Worm (Caenorhabditis elegans) whole organism, L1 larva: ENCODE measurements around the gene pro-1.

Experiments
- C04F5.9 ChIP-seq: sonication (generic microtip); optimal IDR thresholded peaks from 2 replicates; lab custom pipeline; 2016; ENCODE audit warnings: missing genetic modification characterization, missing compliant biosample characterization
- C34B4.2 ChIP-seq: sonication (generic microtip); optimal IDR thresholded peaks from 2 replicates; lab custom pipeline; 2017; ENCODE audit warnings: mild to moderate bottlenecking, missing genetic modification characterization, missing compliant biosample characterization
- F16B12.6 ChIP-seq: fragments of 150-350 bp; optimal IDR thresholded peaks from 2 replicates; lab custom pipeline; 2014; ENCODE audit warnings: missing biosample characterization, missing genetic modification characterization
- aha-1 ChIP-seq: fragments of 150-350 bp; optimal IDR thresholded peaks from 2 replicates; lab custom pipeline; 2014; ENCODE audit warnings: missing biosample characterization, missing genetic modification characterization
- aly-2 ChIP-seq: fragments of 150-350 bp; optimal IDR thresholded peaks from 2 replicates; lab custom pipeline; 2014; ENCODE audit warnings: missing biosample characterization, missing genetic modification characterization
- ama-1 ChIP-seq: fragments of 150-350 bp; optimal IDR thresholded peaks from 2 replicates; lab custom pipeline; 2014
- blmp-1 ChIP-seq: fragments of 150-350 bp; optimal IDR thresholded peaks from 2 replicates; lab custom pipeline; 2014; ENCODE audit warnings: missing biosample characterization, missing genetic modification characterization
- ceh-8 ChIP-seq: fragments of 200-800 bp; sonication (Bioruptor generic); optimal IDR thresholded peaks from 2 replicates; lab custom pipeline; 2018; ENCODE audit warnings: mild to moderate bottlenecking, missing genetic modification characterization, moderate library complexity, missing compliant biosample characterization
- ceh-88 ChIP-seq: fragments of 200-800 bp; sonication (Bioruptor generic); IDR thresholded peaks from 2 replicates; pipeline ENCODE4 v1.3.6; 2022; ENCODE audit warnings: missing genetic modification characterization, missing compliant biosample characterization
- ceh-90 ChIP-seq: sonication (generic microtip); optimal IDR thresholded peaks from 2 replicates; lab custom pipeline; 2016; ENCODE audit warnings: missing genetic modification characterization, missing compliant biosample characterization
- dpl-1 ChIP-seq, 3 experiments: fragments of 150-350 bp in 2 of 3; sonication (generic microtip) in 1 of 3; optimal IDR thresholded peaks; 2 replicates each; lab custom pipeline; 2014 to 2017; ENCODE audit warnings: missing biosample characterization in 3 of 3, missing genetic modification characterization in 3 of 3, missing genetic modification reagents in 3 of 3
- dsc-1 ChIP-seq: sonication (generic microtip); optimal IDR thresholded peaks from 2 replicates; lab custom pipeline; 2016; ENCODE audit warnings: mild to moderate bottlenecking, missing genetic modification characterization, missing compliant biosample characterization
- efl-1 ChIP-seq, 4 experiments: fragments of 150-350 bp; optimal IDR thresholded peaks in 3 of 4; peaks in 1 of 4; 1 replicate in 1 of 4; 2 replicates in 3 of 4; lab custom pipeline; 2014; ENCODE audit warnings: missing biosample characterization in 2 of 4, missing genetic modification characterization in 2 of 4, missing genetic modification reagents in 2 of 4
- efl-3 ChIP-seq: fragments of 200-800 bp; sonication (Bioruptor generic); optimal IDR thresholded peaks from 2 replicates; lab custom pipeline; 2018; ENCODE audit warnings: mild to moderate bottlenecking, missing genetic modification characterization, missing compliant biosample characterization
- egl-13 ChIP-seq: sonication (generic microtip); optimal IDR thresholded peaks from 2 replicates; lab custom pipeline; 2016; ENCODE audit warnings: missing genotype, missing genetic modification reagents, missing genetic modification characterization, missing compliant biosample characterization
- egl-27 ChIP-seq, 2 experiments: fragments of 150-350 bp in 1 of 2; sonication (generic microtip); optimal IDR thresholded peaks; 3 replicates each; lab custom pipeline; 2017 to 2018; ENCODE audit warnings: missing biosample characterization in 2 of 2, missing genetic modification characterization in 2 of 2, missing genetic modification reagents in 2 of 2
- elt-2 ChIP-seq: sonication (generic microtip); optimal IDR thresholded peaks from 2 replicates; lab custom pipeline; 2016; ENCODE audit warnings: missing genetic modification characterization, mild to moderate bottlenecking, inconsistent platforms, missing compliant biosample characterization, missing genetic modification reagents
- ets-5 ChIP-seq: fragments of 200-800 bp; sonication (Bioruptor generic); IDR thresholded peaks from 2 replicates; pipeline ENCODE4 v1.3.6; 2022; ENCODE audit warnings: missing genetic modification characterization, missing compliant biosample characterization
- fkh-4 ChIP-seq: sonication (generic microtip); optimal IDR thresholded peaks from 2 replicates; lab custom pipeline; 2016; ENCODE audit warnings: missing compliant biosample characterization, missing genetic modification characterization, borderline replicate concordance
- hpl-2 ChIP-seq: fragments of 150-350 bp; optimal IDR thresholded peaks from 2 replicates; lab custom pipeline; 2014; ENCODE audit warnings: missing biosample characterization, missing genetic modification reagents, missing genetic modification characterization
- irx-1 ChIP-seq: sonication (generic microtip); optimal IDR thresholded peaks from 2 replicates; lab custom pipeline; 2016; ENCODE audit warnings: missing genetic modification characterization, missing compliant biosample characterization
- lin-13 ChIP-seq: fragments of 150-350 bp; optimal IDR thresholded peaks from 2 replicates; lab custom pipeline; 2014; ENCODE audit warnings: missing biosample characterization, missing genetic modification reagents, missing genetic modification characterization
- lin-15B ChIP-seq: fragments of 150-350 bp; sonication (generic microtip); optimal IDR thresholded peaks from 3 replicates; lab custom pipeline; 2014; ENCODE audit warnings: missing biosample characterization, missing genetic modification characterization
- lin-35 ChIP-seq, 2 experiments: fragments of 150-350 bp; optimal IDR thresholded peaks; 2 replicates each; lab custom pipeline; 2014; ENCODE audit warnings: missing biosample characterization in 2 of 2, missing genetic modification characterization in 2 of 2, missing genetic modification reagents in 2 of 2
- lin-39 ChIP-seq: fragments of 150-350 bp; optimal IDR thresholded peaks from 2 replicates; lab custom pipeline; 2014; ENCODE audit warnings: missing biosample characterization, missing genetic modification reagents, missing genetic modification characterization
- lir-3 ChIP-seq: sonication (generic microtip); optimal IDR thresholded peaks from 2 replicates; lab custom pipeline; 2016; ENCODE audit warnings: mild to moderate bottlenecking, missing genetic modification characterization, moderate library complexity, missing compliant biosample characterization; ENCODE audit not compliant: poor library complexity
- mef-2 ChIP-seq: fragments of 150-350 bp; optimal IDR thresholded peaks from 2 replicates; lab custom pipeline; 2014; ENCODE audit warnings: missing biosample characterization, missing genetic modification characterization
- nhr-11 ChIP-seq: fragments of 150-350 bp; optimal IDR thresholded peaks from 2 replicates; lab custom pipeline; 2014; ENCODE audit warnings: missing biosample characterization, missing genetic modification characterization
- nhr-12 ChIP-seq: sonication (generic microtip); optimal IDR thresholded peaks from 2 replicates; lab custom pipeline; 2017; ENCODE audit warnings: missing biosample characterization, missing genetic modification characterization
- nhr-19 ChIP-seq: fragments of 200-800 bp; sonication (Bioruptor generic); conservative IDR thresholded peaks from 2 replicates; pipeline ENCODE4 v1.3.6; 2022; ENCODE audit warnings: missing genetic modification characterization, missing compliant biosample characterization
- nhr-20 ChIP-seq: sonication (generic microtip); optimal IDR thresholded peaks from 2 replicates; lab custom pipeline; 2016; ENCODE audit warnings: mild to moderate bottlenecking, missing genetic modification characterization, missing compliant biosample characterization
- nhr-76 ChIP-seq: sonication (generic microtip); optimal IDR thresholded peaks from 2 replicates; lab custom pipeline; 2017; ENCODE audit warnings: missing biosample characterization, missing genetic modification characterization
- nhr-77 ChIP-seq: fragments of 150-350 bp; optimal IDR thresholded peaks from 2 replicates; lab custom pipeline; 2014; ENCODE audit warnings: missing biosample characterization, missing genetic modification characterization
- nhr-84 ChIP-seq: sonication (generic microtip); optimal IDR thresholded peaks from 2 replicates; lab custom pipeline; 2017; ENCODE audit warnings: missing biosample characterization, missing genetic modification characterization
- nhr-90 ChIP-seq: sonication (generic microtip); optimal IDR thresholded peaks from 2 replicates; lab custom pipeline; 2016; ENCODE audit warnings: mild to moderate bottlenecking, missing genetic modification characterization, missing compliant biosample characterization; ENCODE audit not compliant: poor library complexity
- pag-3 ChIP-seq: sonication (generic microtip); optimal IDR thresholded peaks from 2 replicates; lab custom pipeline; 2017; ENCODE audit warnings: missing genetic modification characterization, mild to moderate bottlenecking, missing compliant biosample characterization, antibody characterized with exemption, borderline replicate concordance; ENCODE audit not compliant: insufficient read depth
- rnt-1 ChIP-seq: sonication (generic microtip); optimal IDR thresholded peaks from 2 replicates; lab custom pipeline; 2016; ENCODE audit warnings: mild to moderate bottlenecking, missing genetic modification characterization, moderate library complexity, missing compliant biosample characterization
- snu-23 ChIP-seq: sonication (generic microtip); optimal IDR thresholded peaks from 2 replicates; lab custom pipeline; 2016; ENCODE audit warnings: missing genetic modification characterization, missing compliant biosample characterization
- sox-4 ChIP-seq: sonication (generic microtip); optimal IDR thresholded peaks from 2 replicates; lab custom pipeline; 2016; ENCODE audit warnings: missing genetic modification characterization, missing compliant biosample characterization
- sptf-1 ChIP-seq: fragments of 150-350 bp; optimal IDR thresholded peaks from 2 replicates; lab custom pipeline; 2014; ENCODE audit warnings: missing biosample characterization, missing genetic modification characterization
- sup-37 ChIP-seq: fragments of 200-800 bp; sonication (Bioruptor generic); optimal IDR thresholded peaks from 2 replicates; lab custom pipeline; 2018; ENCODE audit warnings: mild to moderate bottlenecking, missing genetic modification characterization, missing compliant biosample characterization
- swsn-7 ChIP-seq: sonication (generic microtip); optimal IDR thresholded peaks from 2 replicates; lab custom pipeline; 2016; ENCODE audit warnings: missing genetic modification characterization, missing compliant biosample characterization
- tlp-1 ChIP-seq: fragments of 150-350 bp; optimal IDR thresholded peaks from 2 replicates; lab custom pipeline; 2014; ENCODE audit warnings: missing biosample characterization, missing genetic modification characterization
- unc-130 ChIP-seq: fragments of 150-350 bp; optimal IDR thresholded peaks from 2 replicates; lab custom pipeline; 2017; ENCODE audit warnings: missing biosample characterization, missing genetic modification characterization, inconsistent platforms
- unc-62 ChIP-seq: fragments of 150-350 bp; optimal IDR thresholded peaks from 2 replicates; lab custom pipeline; 2014; ENCODE audit warnings: missing biosample characterization, missing genetic modification reagents, missing genetic modification characterization
- unc-86 ChIP-seq: sonication (generic microtip); optimal IDR thresholded peaks from 2 replicates; lab custom pipeline; 2016; ENCODE audit warnings: missing genetic modification characterization, missing compliant biosample characterization
- unc-98 ChIP-seq: fragments of 200-800 bp; sonication (Bioruptor generic); IDR thresholded peaks from 2 replicates; pipeline ENCODE4 v1.3.6; 2022; ENCODE audit warnings: missing genetic modification characterization, missing compliant biosample characterization
- vab-15 ChIP-seq: sonication (generic microtip); optimal IDR thresholded peaks from 2 replicates; lab custom pipeline; 2017; ENCODE audit warnings: missing genotype, mild to moderate bottlenecking, missing genetic modification characterization, missing compliant biosample characterization
- zag-1 ChIP-seq: fragments of 150-350 bp; optimal IDR thresholded peaks from 2 replicates; lab custom pipeline; 2014; ENCODE audit warnings: missing biosample characterization, missing genetic modification characterization
- zip-4 ChIP-seq: fragments of 200-800 bp; sonication (Bioruptor generic); optimal IDR thresholded peaks from 2 replicates; lab custom pipeline; 2018; ENCODE audit warnings: mild to moderate bottlenecking, missing genetic modification characterization, moderate library complexity, missing compliant biosample characterization
- ztf-11 ChIP-seq, 2 experiments: sonication (generic microtip); optimal IDR thresholded peaks; 2 replicates each; lab custom pipeline; 2016 to 2017; ENCODE audit warnings: missing genetic modification characterization in 2 of 2, missing biosample characterization in 1 of 2, missing compliant biosample characterization in 1 of 2
- ztf-4 ChIP-seq: fragments of 150-350 bp; optimal IDR thresholded peaks from 2 replicates; lab custom pipeline; 2014; ENCODE audit warnings: missing biosample characterization, missing genetic modification characterization

pro-1 gene

ce11 chrII:10563368-10563767 lies 21.6 kb upstream of the pro-1 start, which contains the start of gene cdc-48.1 (continued):
- TF ChIP-seq blmp-1 (peak; percentile 95), sup-37 (GFP tag; lab: Kevin White, UChicago) (peak; percentile 99), C34B4.2 (tag; lab: Kevin White, UChicago) (peak; percentile 94), dsc-1 (tag; lab: Kevin White, UChicago) (peak; percentile 100), ceh-90 (tag; lab: Kevin White, UChicago) (peak; percentile 68), dpl-1 (GFP tag; optimal IDR thresholded peaks at IDR 0.05; lab: Kevin White, UChicago) (peak; percentile 100), efl-3 (peak; percentile 88), nhr-84 (tag; lab: Kevin White, UChicago) (peak; percentile 98), unc-130 (tag; lab: Kevin White, UChicago) (peak; percentile 100), sptf-1 (tag; lab: Kevin White, UChicago) (no peak), nhr-76 (tag; lab: Kevin White, UChicago) (peak; percentile 88), lir-3 (tag; lab: Kevin White, UChicago) (peak; percentile 98), C04F5.9 (tag; lab: Kevin White, UChicago) (peak; percentile 98), tlp-1 (tag; lab: Kevin White, UChicago) (no peak), ama-1 (peak; percentile 98), unc-98 (GFP tag; lab: Robert Waterston, UW) (peak; percentile 95), efl-1 (optimal IDR thresholded peaks at IDR 0.05; lab: Kevin White, UChicago) (peak; percentile 100), efl-1 (GFP tag; optimal IDR thresholded peaks at IDR 0.05 in 1 of 2; lab: Kevin White, UChicago) (peak; percentile 100), ceh-88 (GFP tag; lab: Robert Waterston, UW) (peak; percentile 99), lin-13 (GFP tag; lab: Kevin White, UChicago) (peak; percentile 100), unc-62 (GFP tag; lab: Kevin White, UChicago) (peak; percentile 100), nhr-12 (peak; percentile 72), aly-2 (tag; lab: Kevin White, UChicago) (peak; percentile 100), nhr-90 (peak; percentile 100), nhr-20 (tag; lab: Kevin White, UChicago) (peak; percentile 100), vab-15 (tag; lab: Kevin White, UChicago) (peak; percentile 100), F16B12.6 (tag; lab: Kevin White, UChicago) (peak; percentile 81), lin-15B (tag; lab: Kevin White, UChicago) (peak; percentile 100), sox-4 (tag; lab: Kevin White, UChicago) (peak; percentile 98), ets-5 (peak; percentile 97; the same call in 1 of the 2 replicates), ceh-8 (GFP tag; lab: Kevin White, UChicago) (peak; percentile 99), nhr-77 (tag; lab: Kevin White, UChicago) (peak; percentile 100), ztf-11 (tag; optimal IDR thresholded peaks at IDR 0.05; lab: Kevin White, UChicago) (peak in 1 of 2 experiments; percentile 98), pag-3 (tag; lab: Kevin White, UChicago) (peak; percentile 91), lin-35 (GFP tag; optimal IDR thresholded peaks at IDR 0.05; lab: Kevin White, UChicago) (peak; percentile 100), egl-13 (tag; lab: Kevin White, UChicago) (peak; percentile 100), nhr-19 (GFP tag; lab: Robert Waterston, UW) (peak; percentile 100), rnt-1 (peak; percentile 100), fkh-4 (tag; lab: Kevin White, UChicago) (peak; percentile 93), unc-86 (tag; lab: Kevin White, UChicago) (peak; percentile 100), elt-2 (tag; lab: Kevin White, UChicago) (peak; percentile 97), aha-1 (peak; percentile 97), lin-39 (tag; lab: Kevin White, UChicago) (peak; percentile 100), swsn-7 (tag; lab: Kevin White, UChicago) (peak; percentile 100), egl-27 (tag; optimal IDR thresholded peaks at IDR 0.05; lab: Kevin White, UChicago) (peak; percentile 90 to 100), ztf-4 (peak; percentile 100), irx-1 (tag; lab: Kevin White, UChicago) (peak; percentile 99), mef-2 (tag; lab: Kevin White, UChicago) (peak; percentile 98), snu-23 (GFP tag; lab: Kevin White, UChicago) (peak; percentile 100), nhr-11 (tag; lab: Kevin White, UChicago) (peak; percentile 100), hpl-2 (GFP tag; lab: Kevin White, UChicago) (peak; percentile 99), zip-4 (GFP tag; lab: Kevin White, UChicago) (peak; percentile 96), zag-1 (tag; lab: Kevin White, UChicago) (peak; percentile 100)
